Worm (Caenorhabditis elegans) whole organism, early embryonic: ENCODE measurements around the gene C14C10.1.

ENCODE experiments used
- B0310.2 ChIP-seq: sonication (generic microtip); optimal IDR thresholded peaks from 2 replicates; lab custom pipeline; 2016; ENCODE audit warnings: mild to moderate bottlenecking, missing genetic modification characterization, missing compliant biosample characterization
- F13C5.2 ChIP-seq: sonication (generic microtip); optimal IDR thresholded peaks from 2 replicates; lab custom pipeline; 2017; ENCODE audit warnings: mild to moderate bottlenecking, missing genetic modification characterization, inconsistent platforms, missing compliant biosample characterization
- hmg-4 ChIP-seq: fragments of 200-800 bp; sonication (Bioruptor generic); optimal IDR thresholded peaks from 2 replicates; lab custom pipeline; 2018; ENCODE audit warnings: mild to moderate bottlenecking, missing genetic modification characterization, missing compliant biosample characterization
- sea-1 ChIP-seq: fragments of 200-800 bp; sonication (Bioruptor generic); conservative IDR thresholded peaks from 2 replicates; pipeline ENCODE4 v1.3.6; 2022; ENCODE audit warnings: missing genetic modification characterization, missing compliant biosample characterization

DNA sequence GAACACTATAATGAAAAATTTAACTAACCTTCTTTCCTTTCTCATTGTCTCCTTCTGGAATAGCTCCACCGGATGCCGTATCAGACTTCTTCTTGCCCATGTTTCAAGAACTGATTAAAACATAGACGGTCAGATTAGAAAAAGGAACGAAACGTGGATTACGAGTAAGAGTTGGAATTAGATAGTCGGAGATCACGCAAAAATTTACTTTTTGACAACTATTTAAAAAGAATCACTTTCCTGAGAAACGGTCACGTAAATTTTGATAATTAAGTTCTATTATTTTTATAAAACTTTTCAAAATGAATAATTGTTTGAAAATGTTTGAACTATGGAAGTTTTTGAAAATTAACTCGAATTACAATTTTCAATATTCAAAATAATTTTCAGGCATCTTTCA is 24.0 kb downstream of the C14C10.1 start, which contains the start of gene cyc-2.2:
- TF ChIP-seq hmg-4 (GFP tag; lab: Kevin White, UChicago) (no peak), F13C5.2 (tag; lab: Kevin White, UChicago) (no peak), B0310.2 (tag; lab: Kevin White, UChicago) (no peak), sea-1 (GFP tag; lab: Robert Waterston, UW) (no peak)
